Worm (Caenorhabditis elegans): ENCODE results near the gene acdh-8.
"Not testable (repeated sequence)": the region's sequence is repeated elsewhere in the genome, so short reads cannot be mapped to it uniquely, and the experiment has no call there.

acdh-8 gene

ce11 chrII:5815382-5815781, 21.1 kb downstream of the acdh-8 start, which contains the start of gene wago-5:
Gene wago-5 (minus strand): TSS chrII:5815482.
- TF ChIP-seq fkh-10 (GFP tag; optimal IDR thresholded peaks at IDR 0.05); zag-1 (tag; optimal IDR thresholded peaks at IDR 0.05); fkh-4 (tag; optimal IDR thresholded peaks at IDR 0.05; ENCODE audit: borderline replicate concordance): not testable (repeated sequence)

DNA sequence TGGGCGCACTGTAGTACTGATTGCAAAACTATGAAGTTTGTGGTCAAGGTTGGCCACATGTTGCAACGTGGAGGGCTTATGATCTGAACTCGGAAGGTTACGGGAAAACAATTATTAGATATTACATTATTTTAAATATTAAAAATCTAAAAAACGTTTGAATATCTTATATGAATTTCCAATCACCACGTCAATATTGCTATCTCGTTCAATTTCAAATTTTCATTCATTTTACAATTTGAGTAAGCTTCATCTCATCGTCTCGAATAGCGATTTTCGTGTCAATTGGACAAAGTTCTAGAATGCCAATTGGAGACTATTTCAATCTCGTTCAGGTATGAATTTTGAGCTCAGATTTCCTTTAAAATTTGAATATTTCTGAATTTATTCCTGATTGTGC, 22.1 kb downstream of the acdh-8 start, which contains the start of gene ZK1248.20:
Gene ZK1248.20 (plus strand): TSS at position 301 of the 400 bp plus-strand sequence.
- TF ChIP-seq sup-37 (GFP tag; optimal IDR thresholded peaks at IDR 0.05), result no peak
- TF ChIP-seq aly-2 (tag; optimal IDR thresholded peaks at IDR 0.05), result no peak
- no peak for TF ChIP-seq snu-23 (GFP tag; optimal IDR thresholded peaks at IDR 0.05)
- TF ChIP-seq pag-3 (tag; optimal IDR thresholded peaks at IDR 0.05; ENCODE audit: borderline replicate concordance, insufficient read depth), result no peak
- TF ChIP-seq unc-98 (GFP tag; IDR thresholded peaks at IDR 0.05), result no peak
- TF ChIP-seq snpc-4 (tag; optimal IDR thresholded peaks at IDR 0.05), result no peak
- TF ChIP-seq lin-35 (GFP tag; optimal IDR thresholded peaks at IDR 0.05), result no peak
- TF ChIP-seq hlh-17 (GFP tag; optimal IDR thresholded peaks at IDR 0.05; ENCODE audit: borderline replicate concordance), result no peak
- no peak for TF ChIP-seq lsy-2 (tag; optimal IDR thresholded peaks at IDR 0.05)

DNA sequence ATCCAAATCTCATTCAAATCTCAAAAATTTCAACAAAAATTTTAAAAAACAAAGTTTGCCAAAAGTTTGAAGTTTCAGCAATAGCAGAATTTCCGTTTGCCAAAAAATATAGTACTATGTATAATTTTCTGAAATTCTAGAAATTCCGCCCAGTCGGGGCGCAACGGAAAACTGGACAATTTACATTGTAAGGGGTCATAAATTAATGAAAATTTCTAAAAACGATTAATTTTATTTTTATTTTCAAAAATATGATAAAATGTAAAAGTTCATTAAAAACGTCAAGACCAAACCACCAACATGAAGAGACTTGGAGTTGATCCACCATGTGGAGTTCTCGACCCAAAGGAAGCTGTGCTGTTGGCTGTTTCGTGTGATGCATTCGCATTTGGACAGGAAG, 24.0 kb downstream of the acdh-8 start, which contains the start of gene ZK1248.4:
Gene ZK1248.4 (plus strand): TSS at position 301 of the 400 bp plus-strand sequence.
- TF ChIP-seq lin-35 (GFP tag; optimal IDR thresholded peaks at IDR 0.05), result no peak
- TF ChIP-seq nhr-71 (tag; optimal IDR thresholded peaks at IDR 0.05), result no peak
- no peak for TF ChIP-seq ztf-4 (tag; optimal IDR thresholded peaks at IDR 0.05)
- TF ChIP-seq ets-5 (GFP tag; IDR thresholded peaks at IDR 0.05), result no peak
- TF ChIP-seq lin-13 (GFP tag; optimal IDR thresholded peaks at IDR 0.05), result no peak
- TF ChIP-seq sox-4 (tag; optimal IDR thresholded peaks at IDR 0.05), result no peak
- no peak for TF ChIP-seq swsn-7 (tag; optimal IDR thresholded peaks at IDR 0.05)
- TF ChIP-seq sptf-1 (tag; optimal IDR thresholded peaks at IDR 0.05), result no peak
- TF ChIP-seq aha-1 (tag; optimal IDR thresholded peaks at IDR 0.05), result no peak
- TF ChIP-seq elt-2 (tag; optimal IDR thresholded peaks at IDR 0.05), result no peak
- TF ChIP-seq nhr-237 (tag; optimal IDR thresholded peaks at IDR 0.05), result no peak
- no peak for TF ChIP-seq ceh-88 (GFP tag; IDR thresholded peaks at IDR 0.05)
- no peak for TF ChIP-seq aly-2 (tag; optimal IDR thresholded peaks at IDR 0.05)
- TF ChIP-seq unc-30 (tag; optimal IDR thresholded peaks at IDR 0.05), result no peak
- TF ChIP-seq lir-3 (tag; optimal IDR thresholded peaks at IDR 0.05; ENCODE audit: poor library complexity), result no peak

ce11 chrII:5819655-5820054, 25.4 kb downstream of the acdh-8 start:
- peak; percentile 41 for TF ChIP-seq xbp-1 (tag; optimal IDR thresholded peaks at IDR 0.05)
- peak; percentile 74 for TF ChIP-seq ceh-90 (tag; optimal IDR thresholded peaks at IDR 0.05)
- TF ChIP-seq ceh-63 (GFP tag; optimal IDR thresholded peaks at IDR 0.05), result no peak
- no peak for TF ChIP-seq jun-1 (tag; optimal IDR thresholded peaks at IDR 0.05)
- peak; percentile 79 for TF ChIP-seq nhr-85 (tag)
- TF ChIP-seq nhr-71 (tag; optimal IDR thresholded peaks at IDR 0.05), result peak; percentile 67
- peak; percentile 27 for TF ChIP-seq C04F5.9 (tag; optimal IDR thresholded peaks at IDR 0.05)
- peak; percentile 32 for TF ChIP-seq swsn-7 (tag; optimal IDR thresholded peaks at IDR 0.05)
- TF ChIP-seq lsy-2 (tag; optimal IDR thresholded peaks at IDR 0.05), result peak in 1 of 2 experiments; percentile 40
- TF ChIP-seq fkh-4 (tag; optimal IDR thresholded peaks at IDR 0.05; ENCODE audit: borderline replicate concordance), result no peak
- TF ChIP-seq efl-1 (optimal IDR thresholded peaks at IDR 0.05), result peak; percentile 76 to 77
- peak; percentile 69 to 96 for TF ChIP-seq efl-1 (GFP tag; optimal IDR thresholded peaks at IDR 0.05 in 1 of 2)
- peak; percentile 9 to 69 for TF ChIP-seq lin-35 (GFP tag; optimal IDR thresholded peaks at IDR 0.05)
- peak; percentile 77 for TF ChIP-seq lir-3 (tag; optimal IDR thresholded peaks at IDR 0.05; ENCODE audit: poor library complexity)
- TF ChIP-seq ceh-88 (GFP tag; IDR thresholded peaks at IDR 0.05), result no peak
- peak; percentile 32 to 73 (median 71) for TF ChIP-seq dpl-1 (GFP tag; optimal IDR thresholded peaks at IDR 0.05)
- no peak for TF ChIP-seq vab-15 (tag; optimal IDR thresholded peaks at IDR 0.05)
- peak; percentile 38 for TF ChIP-seq egl-13 (tag; optimal IDR thresholded peaks at IDR 0.05)
- TF ChIP-seq unc-30 (tag; optimal IDR thresholded peaks at IDR 0.05), result no peak
- TF ChIP-seq ztf-11 (tag; optimal IDR thresholded peaks at IDR 0.05), result peak in 1 of 2 experiments; percentile 60
- no peak for TF ChIP-seq snpc-4 (tag; optimal IDR thresholded peaks at IDR 0.05)
- no peak for TF ChIP-seq fkh-10 (GFP tag; optimal IDR thresholded peaks at IDR 0.05)
- peak; percentile 57 for TF ChIP-seq nhr-90 (tag; optimal IDR thresholded peaks at IDR 0.05; ENCODE audit: poor library complexity)
- peak; percentile 15 for TF ChIP-seq C16A3.4 (tag; optimal IDR thresholded peaks at IDR 0.05)
- TF ChIP-seq unc-98 (GFP tag; IDR thresholded peaks at IDR 0.05), result no peak
- TF ChIP-seq lin-13 (GFP tag; optimal IDR thresholded peaks at IDR 0.05), result peak; percentile 12
- TF ChIP-seq ets-5 (GFP tag; IDR thresholded peaks at IDR 0.05), result no peak
- peak; percentile 82 for TF ChIP-seq rnt-1 (tag; optimal IDR thresholded peaks at IDR 0.05)
- TF ChIP-seq dsc-1 (tag; optimal IDR thresholded peaks at IDR 0.05), result peak; percentile 47
- peak; percentile 42 for TF ChIP-seq irx-1 (tag; optimal IDR thresholded peaks at IDR 0.05)
- peak; percentile 35 for TF ChIP-seq sox-4 (tag; optimal IDR thresholded peaks at IDR 0.05)
- TF ChIP-seq pax-3 (tag; optimal IDR thresholded peaks at IDR 0.05), result no peak
- TF ChIP-seq zip-4 (GFP tag; optimal IDR thresholded peaks at IDR 0.05), result no peak

Measured in whole organism, L1 larva.